Fruit fly (Drosophila melanogaster) whole organism, embryonic: ENCODE data around the gene CG43245.
A peak's percentile ranks its signal among the peaks of the same experiment; 100 is the strongest.

Experiments
- Atf6 ChIP-seq: fragments of 200-800 bp; sonication (Bioruptor generic); IDR thresholded peaks from 2 replicates; pipeline ENCODE4 v1.3.6; 2022; ENCODE audit warnings: missing biosample characterization, missing genetic modification characterization
- BEAF-32 ChIP-seq: fragments of 200-800 bp; sonication (Bioruptor generic); optimal IDR thresholded peaks from 3 replicates; lab custom pipeline; 2017; ENCODE audit warnings: missing biosample characterization, missing genetic modification characterization, mild to moderate bottlenecking, moderate library complexity, missing genetic modification reagents
- CG12219 ChIP-seq: fragments of 200-800 bp; sonication (Bioruptor generic); optimal IDR thresholded peaks from 3 replicates; lab custom pipeline; 2018; ENCODE audit warnings: missing biosample characterization, mild to moderate bottlenecking, missing genetic modification characterization
- CG12236 ChIP-seq: fragments of 200-800 bp; sonication (Bioruptor generic); optimal IDR thresholded peaks from 2 replicates; lab custom pipeline; 2016; ENCODE audit warnings: missing biosample characterization, missing genetic modification characterization
- CG12659 ChIP-seq: fragments of 200-800 bp; sonication (Bioruptor generic); optimal IDR thresholded peaks from 3 replicates; lab custom pipeline; 2017; ENCODE audit warnings: mild to moderate bottlenecking, missing biosample characterization, missing genetic modification reagents, missing genetic modification characterization
- CG13424 ChIP-seq: fragments of 200-800 bp; sonication (Bioruptor generic); optimal IDR thresholded peaks from 2 replicates; lab custom pipeline; 2019; ENCODE audit warnings: missing biosample characterization, mild to moderate bottlenecking, missing genetic modification characterization, moderate library complexity
- CG15073 ChIP-seq: fragments of 200-800 bp; sonication (Bioruptor generic); optimal IDR thresholded peaks from 2 replicates; lab custom pipeline; 2016; ENCODE audit warnings: missing biosample characterization, missing genetic modification characterization
- CG17361 ChIP-seq: fragments of 200-800 bp; sonication (Bioruptor generic); IDR thresholded peaks from 3 replicates; pipeline ENCODE4 v1.3.6; 2022; ENCODE audit warnings: missing biosample characterization, missing genetic modification characterization
- CG1792 ChIP-seq: fragments of 200-800 bp; sonication (Bioruptor generic); optimal IDR thresholded peaks from 2 replicates; lab custom pipeline; 2016; ENCODE audit warnings: missing biosample characterization, missing genetic modification characterization
- CG18262 ChIP-seq: fragments of 200-800 bp; optimal IDR thresholded peaks from 3 replicates; lab custom pipeline; 2019; ENCODE audit warnings: missing biosample characterization, mild to moderate bottlenecking, missing genetic modification characterization, moderate library complexity
- CG18599 ChIP-seq: fragments of 200-800 bp; sonication (Bioruptor generic); optimal IDR thresholded peaks from 3 replicates; lab custom pipeline; 2017; ENCODE audit warnings: missing biosample characterization, missing genetic modification characterization, mild to moderate bottlenecking, moderate library complexity, missing genetic modification reagents
- CG2678 ChIP-seq: fragments of 200-800 bp; sonication (Bioruptor generic); optimal IDR thresholded peaks from 3 replicates; lab custom pipeline; 2019; ENCODE audit warnings: missing biosample characterization, mild to moderate bottlenecking, missing genetic modification characterization, moderate library complexity
- CG33213 ChIP-seq: fragments of 200-800 bp; sonication (Bioruptor generic); optimal IDR thresholded peaks from 3 replicates; lab custom pipeline; 2016; ENCODE audit warnings: missing biosample characterization, missing genetic modification characterization
- CG5245 ChIP-seq: fragments of 200-800 bp; sonication (Bioruptor generic); optimal IDR thresholded peaks from 3 replicates; lab custom pipeline; 2016; ENCODE audit warnings: missing biosample characterization, missing genetic modification characterization
- CG7786 ChIP-seq: fragments of 200-800 bp; sonication (Bioruptor generic); optimal IDR thresholded peaks from 2 replicates; lab custom pipeline; 2016; ENCODE audit warnings: missing biosample characterization, missing genetic modification characterization
- CG8765 ChIP-seq: fragments of 200-800 bp; sonication (Bioruptor generic); IDR thresholded peaks from 2 replicates; pipeline ENCODE4 v1.3.6; 2022; ENCODE audit warnings: missing biosample characterization, missing genetic modification characterization
- CG9727 ChIP-seq: fragments of 200-800 bp; sonication (Bioruptor generic); optimal IDR thresholded peaks from 3 replicates; lab custom pipeline; 2017; ENCODE audit warnings: missing biosample characterization, mild to moderate bottlenecking, missing genetic modification characterization
- CG9797 ChIP-seq: fragments of 200-800 bp; sonication (Bioruptor generic); optimal IDR thresholded peaks from 3 replicates; lab custom pipeline; 2018; ENCODE audit warnings: missing biosample characterization, mild to moderate bottlenecking, missing genetic modification characterization
- Deaf1 ChIP-seq: fragments of 200-800 bp; optimal IDR thresholded peaks from 3 replicates; lab custom pipeline; 2019; ENCODE audit warnings: missing biosample characterization, mild to moderate bottlenecking, missing genetic modification characterization, moderate library complexity
- Ets65A ChIP-seq: fragments of 200-800 bp; sonication (Bioruptor generic); peaks from one replicate; lab custom pipeline; 2016; ENCODE audit warnings: missing biosample characterization, missing genetic modification characterization
- Gsc ChIP-seq: fragments of 200-800 bp; sonication (Bioruptor generic); IDR thresholded peaks from 2 replicates; pipeline ENCODE4 v1.3.6; 2022; ENCODE audit warnings: missing biosample characterization, missing genetic modification characterization
- H2.0 ChIP-seq: fragments of 200-800 bp; sonication (Bioruptor generic); IDR thresholded peaks from 2 replicates; pipeline ENCODE4 v1.3.6; 2022; ENCODE audit warnings: missing biosample characterization, missing genetic modification characterization
- Hr51 ChIP-seq, 2 experiments: fragments of 200-800 bp; sonication (Bioruptor generic); optimal IDR thresholded peaks; 2 replicates in 1 of 2; 3 replicates in 1 of 2; lab custom pipeline; 2016 to 2018; ENCODE audit warnings: missing biosample characterization in 2 of 2, missing genetic modification characterization in 2 of 2, mild to moderate bottlenecking in 1 of 2, moderate library complexity in 1 of 2
- MTF-1 ChIP-seq: fragments of 200-800 bp; sonication (Bioruptor generic); optimal IDR thresholded peaks from 2 replicates; lab custom pipeline; 2018; ENCODE audit warnings: missing biosample characterization, mild to moderate bottlenecking, missing genetic modification characterization, borderline replicate concordance
- Vsx1 ChIP-seq: fragments of 200-800 bp; sonication (Bioruptor generic); optimal IDR thresholded peaks from 2 replicates; lab custom pipeline; 2017; ENCODE audit warnings: missing biosample characterization, mild to moderate bottlenecking, missing genetic modification characterization, missing genetic modification reagents
- bcd ChIP-seq: fragments of 200-800 bp; sonication (Bioruptor generic); optimal IDR thresholded peaks from 2 replicates; lab custom pipeline; 2017; ENCODE audit warnings: missing biosample characterization, mild to moderate bottlenecking, missing genetic modification characterization
- cato ChIP-seq: fragments of 200-800 bp; sonication (Bioruptor generic); optimal IDR thresholded peaks from 2 replicates; lab custom pipeline; 2016; ENCODE audit warnings: missing biosample characterization, missing genetic modification characterization, borderline replicate concordance
- chm ChIP-seq: fragments of 200-800 bp; sonication (Bioruptor generic); IDR thresholded peaks from 2 replicates; pipeline ENCODE4 v1.3.6; 2022; ENCODE audit warnings: missing biosample characterization, missing genetic modification characterization
- dpn ChIP-seq, 2 experiments: fragments of 200-800 bp; sonication (Bioruptor generic); optimal IDR thresholded peaks; 3 replicates each; lab custom pipeline; 2016; ENCODE audit warnings: missing biosample characterization in 2 of 2, missing genetic modification characterization in 2 of 2
- dysf ChIP-seq: fragments of 200-800 bp; sonication (Bioruptor generic); IDR thresholded peaks from 3 replicates; pipeline ENCODE4 v1.3.6; 2022; ENCODE audit warnings: missing biosample characterization, missing genetic modification characterization
- esg ChIP-seq: fragments of 200-800 bp; sonication (Bioruptor generic); conservative IDR thresholded peaks from 2 replicates; pipeline ENCODE4 v1.3.6; 2022; ENCODE audit warnings: missing biosample characterization, missing genetic modification characterization
- eve ChIP-seq, 2 experiments: fragments of >200 bp; optimal IDR thresholded peaks; 2 replicates each; lab custom pipeline; 2017; ENCODE audit warnings: missing biosample characterization in 2 of 2, missing genetic modification characterization in 2 of 2
- fd3F ChIP-seq: fragments of 200-800 bp; sonication (Bioruptor generic); optimal IDR thresholded peaks from 2 replicates; lab custom pipeline; 2018; ENCODE audit warnings: missing biosample characterization, mild to moderate bottlenecking, missing genetic modification characterization, moderate library complexity
- gcm ChIP-seq: fragments of 200-800 bp; sonication (Bioruptor generic); optimal IDR thresholded peaks from 2 replicates; lab custom pipeline; 2019; ENCODE audit warnings: missing biosample characterization, mild to moderate bottlenecking, missing genetic modification characterization, moderate library complexity
- grau ChIP-seq: fragments of 200-800 bp; optimal IDR thresholded peaks from 3 replicates; lab custom pipeline; 2019; ENCODE audit warnings: missing biosample characterization, mild to moderate bottlenecking, missing genetic modification characterization, moderate library complexity
- grn ChIP-seq: fragments of 200-800 bp; sonication (Bioruptor generic); optimal IDR thresholded peaks from 3 replicates; lab custom pipeline; 2017; ENCODE audit warnings: missing biosample characterization, missing genetic modification characterization
- hb ChIP-seq: fragments of 200-800 bp; sonication (Bioruptor generic); IDR thresholded peaks from 3 replicates; pipeline ENCODE4 v1.3.6; 2022; ENCODE audit warnings: missing biosample characterization, missing genetic modification characterization; ENCODE audit not compliant: partially characterized antibody
- ind ChIP-seq: fragments of 200-800 bp; sonication (Bioruptor generic); optimal IDR thresholded peaks from 3 replicates; lab custom pipeline; 2016; ENCODE audit warnings: missing biosample characterization, missing genetic modification characterization
- luna ChIP-seq: fragments of 200-800 bp; sonication (Bioruptor generic); optimal IDR thresholded peaks from 2 replicates; lab custom pipeline; 2016; ENCODE audit warnings: missing biosample characterization, missing genetic modification characterization
- p53 ChIP-seq: fragments of 200-800 bp; sonication (Bioruptor generic); optimal IDR thresholded peaks from 2 replicates; lab custom pipeline; 2016; ENCODE audit warnings: missing biosample characterization, missing genetic modification characterization
- pum ChIP-seq: fragments of 200-800 bp; sonication (Bioruptor generic); optimal IDR thresholded peaks from 2 replicates; lab custom pipeline; 2016; ENCODE audit warnings: missing biosample characterization, missing genetic modification characterization
- repo ChIP-seq: fragments of 200-800 bp; sonication (Bioruptor generic); optimal IDR thresholded peaks from 2 replicates; lab custom pipeline; 2016; ENCODE audit warnings: missing biosample characterization, missing genetic modification characterization
- row ChIP-seq: fragments of 200-800 bp; sonication (Bioruptor generic); IDR thresholded peaks from 3 replicates; pipeline ENCODE4 v1.3.6; 2022; ENCODE audit warnings: missing biosample characterization, missing genetic modification characterization
- sens ChIP-seq: fragments of 200-800 bp; sonication (Bioruptor generic); peaks from one replicate; lab custom pipeline; 2016; ENCODE audit warnings: missing biosample characterization, missing genetic modification characterization
- seq ChIP-seq: fragments of 200-800 bp; sonication (Bioruptor generic); IDR thresholded peaks from 2 replicates; pipeline ENCODE4 v1.3.6; 2022; ENCODE audit warnings: missing biosample characterization, missing genetic modification characterization
- shn ChIP-seq: fragments of 200-800 bp; sonication (Bioruptor generic); optimal IDR thresholded peaks from 3 replicates; lab custom pipeline; 2016; ENCODE audit warnings: missing biosample characterization, missing genetic modification characterization
- trem ChIP-seq: fragments of 200-800 bp; optimal IDR thresholded peaks from 3 replicates; lab custom pipeline; 2019; ENCODE audit warnings: missing biosample characterization, mild to moderate bottlenecking, missing genetic modification characterization, moderate library complexity
- twi ChIP-seq: fragments of 200-800 bp; optimal IDR thresholded peaks from 2 replicates; lab custom pipeline; 2019; ENCODE audit warnings: missing biosample characterization, mild to moderate bottlenecking, missing genetic modification characterization, moderate library complexity
- vfl ChIP-seq: fragments of 200-800 bp; sonication (Bioruptor generic); optimal IDR thresholded peaks from 2 replicates; lab custom pipeline; 2016; ENCODE audit warnings: missing biosample characterization, missing genetic modification characterization

The CG43245 gene

DNA sequence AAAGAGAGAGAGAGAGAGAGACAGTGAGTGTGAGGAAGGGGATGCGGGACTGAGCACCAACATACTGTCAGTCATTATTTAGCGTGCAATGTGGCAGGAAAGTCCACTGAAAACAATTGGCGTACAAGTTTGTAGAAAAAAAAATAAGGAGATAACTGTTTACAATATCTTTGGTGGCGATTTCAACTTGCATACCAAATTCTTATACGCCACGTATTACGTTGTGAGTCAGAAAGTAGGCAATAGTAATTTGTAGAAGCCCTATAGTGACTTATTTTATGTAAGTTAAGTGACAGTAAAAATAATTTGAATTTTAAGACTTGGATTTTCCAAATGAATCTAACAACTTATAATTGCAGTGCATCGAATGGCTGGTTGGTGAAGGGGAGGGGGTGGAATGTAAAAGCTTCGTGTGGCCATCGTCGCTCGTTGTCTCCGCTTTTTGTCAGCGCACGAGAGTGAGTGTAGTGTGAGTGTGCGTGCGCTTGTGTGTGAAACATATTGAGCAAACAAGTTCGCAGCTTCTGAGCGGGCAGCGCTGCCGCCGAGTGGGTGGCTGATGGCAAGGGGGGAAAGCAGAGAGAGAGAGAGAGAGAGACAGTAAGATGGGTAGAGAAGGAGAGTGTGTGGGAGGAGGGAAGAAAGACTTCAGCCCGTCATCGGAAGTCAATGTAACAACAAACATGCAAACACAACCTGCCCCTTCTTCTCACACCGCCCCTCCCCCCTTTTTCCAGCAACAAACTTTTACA is 31.9 kb upstream of the CG43245 start (continued):
- peak; percentile 91 for TF ChIP-seq esg
- TF ChIP-seq Gsc (GFP tag; lab: Robert Waterston, UW) = peak; percentile 93
- TF ChIP-seq CG33213 (GFP tag; lab: Kevin White, UChicago) = peak; percentile 93
- TF ChIP-seq BEAF-32 (GFP tag; lab: Kevin White, UChicago) = no peak
- TF ChIP-seq cato (GFP tag; lab: Kevin White, UChicago) = peak; percentile 78
- TF ChIP-seq dpn (GFP tag; optimal IDR thresholded peaks at IDR 0.05; lab: Kevin White, UChicago) = peak; percentile 91 to 95
- TF ChIP-seq hb (GFP tag; lab: Robert Waterston, UW) = no peak
- peak; percentile 70 for TF ChIP-seq H2.0 (GFP tag; lab: Robert Waterston, UW)
- 0 out of 2 replicates have a peak, but pooled peaks have one; percentile 49 for TF ChIP-seq chm
- peak; percentile 40 for TF ChIP-seq CG9797
- TF ChIP-seq CG17361 (GFP tag; lab: Robert Waterston, UW) = peak; percentile 92
- TF ChIP-seq grn = peak; percentile 67
- peak; percentile 92 for TF ChIP-seq CG7786
- TF ChIP-seq p53 (GFP tag; lab: Kevin White, UChicago) = peak; percentile 74
- TF ChIP-seq eve (GFP tag; optimal IDR thresholded peaks at IDR 0.05; lab: Kevin White, UChicago) = peak in 1 of 2 experiments; percentile 99
- peak; percentile 88 for TF ChIP-seq CG12236 (GFP tag; lab: Kevin White, UChicago)
- peak; percentile 81 for TF ChIP-seq gcm (GFP tag; lab: Kevin White, UChicago)
- TF ChIP-seq seq (GFP tag; lab: Robert Waterston, UW) = peak; percentile 86
- TF ChIP-seq Atf6 (GFP tag; lab: Robert Waterston, UW) = peak; percentile 93; the same call in 1 of the 2 replicates
- TF ChIP-seq CG8765 (GFP tag; lab: Robert Waterston, UW) = peak; percentile 55
- TF ChIP-seq Hr51 (GFP tag; optimal IDR thresholded peaks at IDR 0.05; lab: Kevin White, UChicago) = peak; percentile 65 to 93
- TF ChIP-seq bcd (GFP tag; lab: Kevin White, UChicago) = peak; percentile 97
- TF ChIP-seq CG9727 (GFP tag; lab: Kevin White, UChicago) = peak; percentile 95
- peak; percentile 91 for TF ChIP-seq CG13424 (tag; lab: Kevin White, UChicago)
- no peak for TF ChIP-seq twi
- peak; percentile 43 for TF ChIP-seq CG15073 (GFP tag; lab: Kevin White, UChicago)
- peak; percentile 78 for TF ChIP-seq CG12219 (GFP tag; lab: Kevin White, UChicago)
- peak; percentile 99 for TF ChIP-seq Ets65A (GFP tag; lab: Kevin White, UChicago)
- TF ChIP-seq MTF-1 (GFP tag; lab: Kevin White, UChicago) = peak; percentile 66
- TF ChIP-seq CG2678 = peak; percentile 94
- TF ChIP-seq pum (GFP tag; lab: Kevin White, UChicago) = peak; percentile 91
- TF ChIP-seq fd3F = peak; percentile 62
- peak; percentile 87 for TF ChIP-seq Deaf1
- peak; percentile 87 for TF ChIP-seq vfl (GFP tag; lab: Kevin White, UChicago)
- peak; percentile 93 for TF ChIP-seq row (GFP tag; lab: Robert Waterston, UW)
- peak; percentile 89 for TF ChIP-seq CG5245 (GFP tag; lab: Kevin White, UChicago)
- TF ChIP-seq luna (GFP tag; lab: Kevin White, UChicago) = peak; percentile 86
- TF ChIP-seq CG18599 (GFP tag; lab: Kevin White, UChicago) = peak; percentile 98
- peak; percentile 77 for TF ChIP-seq Vsx1 (GFP tag; lab: Kevin White, UChicago)
- TF ChIP-seq repo (GFP tag; lab: Kevin White, UChicago) = peak; percentile 94
- peak; percentile 54 for TF ChIP-seq grau (tag; lab: Kevin White, UChicago)
- TF ChIP-seq CG1792 (GFP tag; lab: Kevin White, UChicago) = peak; percentile 96
- peak; percentile 94 for TF ChIP-seq CG12659 (GFP tag; lab: Kevin White, UChicago)
- TF ChIP-seq trem = peak; percentile 55
- peak; percentile 99 for TF ChIP-seq sens (GFP tag; lab: Kevin White, UChicago)
- TF ChIP-seq shn (GFP tag; lab: Kevin White, UChicago) = peak; percentile 89
- peak; percentile 98 for TF ChIP-seq dysf (GFP tag; lab: Robert Waterston, UW)
- TF ChIP-seq ind (GFP tag; lab: Kevin White, UChicago) = peak; percentile 97
- TF ChIP-seq CG18262 (tag; lab: Kevin White, UChicago) = peak; percentile 88
